Fruit fly (Drosophila melanogaster) Kc167 (cell line): ENCODE results near the gene CG34454.

ENCODE experiments used
- Myc ChIP-seq: fragments of >200 bp; optimal IDR thresholded peaks from 2 replicates; lab custom pipeline; 2017; ENCODE audit warnings: missing external identifiers
- Sin3A ChIP-seq: fragments of >200 bp; optimal IDR thresholded peaks from 2 replicates; lab custom pipeline; 2018; ENCODE audit warnings: missing external identifiers
- h ChIP-seq: fragments of >200 bp; optimal IDR thresholded peaks from 3 replicates; lab custom pipeline; 2018; ENCODE audit warnings: missing external identifiers
- insv ChIP-seq: fragments of >200 bp; optimal IDR thresholded peaks from 3 replicates; lab custom pipeline; 2018; ENCODE audit warnings: missing external identifiers
- psq ChIP-seq: fragments of >200 bp; optimal IDR thresholded peaks from 2 replicates; lab custom pipeline; 2017; ENCODE audit warnings: missing external identifiers
- ttk ChIP-seq: sonication (Bioruptor generic); optimal IDR thresholded peaks from 2 replicates; lab custom pipeline; 2017; ENCODE audit warnings: missing external identifiers

- TF ChIP-seq Sin3A = no peak
- TF ChIP-seq psq (lab: Kevin White, UChicago) = no peak
- TF ChIP-seq insv = no peak
- no peak for TF ChIP-seq Myc (lab: Kevin White, UChicago)
- TF ChIP-seq h (lab: Kevin White, UChicago) = no peak
- no peak for TF ChIP-seq ttk (lab: Kevin White, UChicago)
Observed at dm6 chr3L:267618-268017, 35.5 kb upstream of the CG34454 start.
